Fruit fly (Drosophila melanogaster): ENCODE measurements around the gene CG33189.

dm6 chr3R:8798332-8798731, 17.7 kb upstream of the CG33189 start:
- no peak for TF ChIP-seq CG8478 (optimal IDR thresholded peaks at IDR 0.05)
- no peak for TF ChIP-seq CTCF (optimal IDR thresholded peaks at IDR 0.05)
